Worm (Caenorhabditis elegans) whole organism, mixed stage, embryonic: ENCODE measurements around the gene nhr-18.

Experiments used
- ces-1 ChIP-seq: fragments of 150-350 bp; optimal IDR thresholded peaks from 2 replicates; lab custom pipeline; 2014; ENCODE audit warnings: missing biosample characterization, missing genetic modification reagents, missing genetic modification characterization
- cnd-1 ChIP-seq: fragments of 200-800 bp; sonication (Bioruptor generic); optimal IDR thresholded peaks from 2 replicates; lab custom pipeline; 2018; ENCODE audit warnings: mild to moderate bottlenecking, missing genetic modification characterization, missing compliant biosample characterization
- elt-3 ChIP-seq: fragments of 150-350 bp; optimal IDR thresholded peaks from 2 replicates; lab custom pipeline; 2014; ENCODE audit warnings: missing biosample characterization, missing genetic modification characterization
- mls-2 ChIP-seq: sonication (generic microtip); optimal IDR thresholded peaks from 2 replicates; lab custom pipeline; 2016; ENCODE audit warnings: mild to moderate bottlenecking, missing genetic modification characterization, moderate library complexity, missing compliant biosample characterization
- nhr-12 ChIP-seq: fragments of 150-350 bp; optimal IDR thresholded peaks from 2 replicates; lab custom pipeline; 2014; ENCODE audit warnings: missing biosample characterization, missing genetic modification characterization
- nhr-28 ChIP-seq: fragments of 150-350 bp; optimal IDR thresholded peaks from 2 replicates; lab custom pipeline; 2014; ENCODE audit warnings: missing biosample characterization, missing genetic modification characterization
- pha-4 ChIP-seq: fragments of 150-350 bp; optimal IDR thresholded peaks from 2 replicates; lab custom pipeline; 2018; ENCODE audit warnings: missing biosample characterization, missing genetic modification reagents, missing genetic modification characterization
- snpc-4 ChIP-seq: fragments of 150-350 bp; optimal IDR thresholded peaks from 2 replicates; lab custom pipeline; 2014; ENCODE audit warnings: missing biosample characterization, missing genetic modification characterization
- unc-39 ChIP-seq: fragments of 150-350 bp; optimal IDR thresholded peaks from 2 replicates; lab custom pipeline; 2014; ENCODE audit warnings: missing biosample characterization, missing genetic modification characterization
- ztf-11 ChIP-seq: fragments of 150-350 bp; optimal IDR thresholded peaks from 2 replicates; lab custom pipeline; 2014; ENCODE audit warnings: missing biosample characterization, missing genetic modification characterization

DNA sequence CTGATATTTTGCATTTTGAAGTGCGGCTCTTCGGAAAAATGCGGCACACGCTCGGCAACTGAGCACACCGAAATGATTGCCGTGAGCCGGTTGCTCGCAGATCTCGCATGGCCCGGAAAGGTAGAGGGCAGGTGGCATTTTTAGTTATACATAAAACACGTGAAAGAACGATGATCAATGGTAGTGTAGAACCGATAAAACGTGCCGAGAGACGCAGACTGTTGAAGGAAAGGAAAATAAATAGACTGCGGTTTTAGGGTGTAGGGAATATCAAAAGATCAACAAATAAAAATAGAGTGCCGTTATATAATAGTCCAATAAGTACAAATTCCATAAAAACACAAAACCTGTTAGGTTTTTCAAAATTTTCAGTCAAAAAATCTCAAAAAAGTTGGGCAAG is 15.1 kb upstream of the nhr-18 start, which contains the start of gene nhr-133:
- TF ChIP-seq nhr-28 (tag; lab: Kevin White, UChicago) (no peak), ztf-11 (no peak), elt-3 (no peak), snpc-4 (tag; lab: Kevin White, UChicago) (no peak), nhr-12 (no peak), unc-39 (no peak), pha-4 (tag; lab: Kevin White, UChicago) (no peak), mls-2 (tag; lab: Kevin White, UChicago) (no peak), cnd-1 (tag; lab: Kevin White, UChicago) (no peak), ces-1 (no peak)
